Fruit fly (Drosophila melanogaster) whole organism, adult: ENCODE results near the gene CG15152.

Experiments
- CG11617 ChIP-seq: fragments of 200-800 bp; sonication (Bioruptor generic); optimal IDR thresholded peaks from 2 replicates; lab custom pipeline; 2017; ENCODE audit warnings: mild to moderate bottlenecking, missing biosample characterization, missing genetic modification reagents, missing genetic modification characterization
- CG12768 ChIP-seq: fragments of 200-800 bp; sonication (Bioruptor generic); optimal IDR thresholded peaks from 2 replicates; lab custom pipeline; 2017; ENCODE audit warnings: missing biosample characterization, missing genetic modification characterization, mild to moderate bottlenecking, moderate library complexity, missing genetic modification reagents
- CG14711 ChIP-seq: fragments of 200-800 bp; sonication (Bioruptor generic); optimal IDR thresholded peaks from 2 replicates; lab custom pipeline; 2018; ENCODE audit warnings: missing biosample characterization, mild to moderate bottlenecking, missing genetic modification characterization, moderate library complexity
- CG1620 ChIP-seq: fragments of 200-800 bp; sonication (Bioruptor generic); optimal IDR thresholded peaks from 2 replicates; lab custom pipeline; 2016; ENCODE audit warnings: missing biosample characterization, missing genetic modification characterization
- CG33017 ChIP-seq: fragments of 200-800 bp; sonication (Bioruptor generic); optimal IDR thresholded peaks from 2 replicates; lab custom pipeline; 2018; ENCODE audit warnings: missing biosample characterization, mild to moderate bottlenecking, missing genetic modification characterization, moderate library complexity
- CG5204 ChIP-seq: fragments of 200-800 bp; sonication (Bioruptor generic); optimal IDR thresholded peaks from 2 replicates; lab custom pipeline; 2016; ENCODE audit warnings: missing biosample characterization, missing genetic modification characterization
- CG7045 ChIP-seq: fragments of 200-800 bp; sonication (Bioruptor generic); optimal IDR thresholded peaks from 2 replicates; lab custom pipeline; 2017; ENCODE audit warnings: missing biosample characterization, mild to moderate bottlenecking, missing genetic modification characterization
- CG7101 ChIP-seq: fragments of 200-800 bp; sonication (Bioruptor generic); optimal IDR thresholded peaks from 2 replicates; lab custom pipeline; 2018; ENCODE audit warnings: missing biosample characterization, mild to moderate bottlenecking, missing genetic modification characterization, moderate library complexity
- Clk ChIP-seq: fragments of 200-800 bp; sonication (Bioruptor generic); optimal IDR thresholded peaks from 2 replicates; lab custom pipeline; 2017; ENCODE audit warnings: missing biosample characterization, missing genetic modification characterization
- Crg-1 ChIP-seq: fragments of 200-800 bp; sonication (Bioruptor generic); optimal IDR thresholded peaks from 2 replicates; lab custom pipeline; 2016; ENCODE audit warnings: missing biosample characterization, missing genetic modification characterization
- Hr96 ChIP-seq: fragments of 200-800 bp; sonication (Bioruptor generic); optimal IDR thresholded peaks from 2 replicates; lab custom pipeline; 2016; ENCODE audit warnings: missing biosample characterization, missing genetic modification characterization
- Mnt ChIP-seq: fragments of 200-800 bp; sonication (Bioruptor generic); optimal IDR thresholded peaks from 2 replicates; lab custom pipeline; 2016; ENCODE audit warnings: missing biosample characterization, mild to moderate bottlenecking, missing genetic modification characterization
- bab1 ChIP-seq: fragments of 200-800 bp; sonication (Bioruptor generic); optimal IDR thresholded peaks from 3 replicates; lab custom pipeline; 2019; ENCODE audit warnings: missing biosample characterization, mild to moderate bottlenecking, missing genetic modification characterization, moderate library complexity
- cic ChIP-seq: fragments of 200-800 bp; sonication (Bioruptor generic); optimal IDR thresholded peaks from 2 replicates; lab custom pipeline; 2017; ENCODE audit warnings: missing biosample characterization, mild to moderate bottlenecking, missing genetic modification characterization, moderate library complexity
- cnc ChIP-seq, 2 experiments: fragments of >200 bp; optimal IDR thresholded peaks; 2 replicates each; lab custom pipeline; 2017
- kay ChIP-seq: fragments of 200-800 bp; sonication (Bioruptor generic); peaks from one replicate; lab custom pipeline; 2016; ENCODE audit warnings: missing biosample characterization, missing genetic modification characterization, borderline replicate concordance
- ovo ChIP-seq: fragments of 200-800 bp; sonication (Bioruptor generic); optimal IDR thresholded peaks from 2 replicates; lab custom pipeline; 2016; ENCODE audit warnings: missing biosample characterization, missing genetic modification characterization
- pad ChIP-seq: fragments of 200-800 bp; sonication (Bioruptor generic); optimal IDR thresholded peaks from 3 replicates; lab custom pipeline; 2017; ENCODE audit warnings: missing biosample characterization, missing genetic modification characterization, mild to moderate bottlenecking, moderate library complexity, missing genetic modification reagents
- tj ChIP-seq: fragments of 200-800 bp; sonication (Bioruptor generic); optimal IDR thresholded peaks from 3 replicates; lab custom pipeline; 2017; ENCODE audit warnings: missing biosample characterization, mild to moderate bottlenecking, missing genetic modification characterization, moderate library complexity
- toe ChIP-seq: fragments of 200-800 bp; sonication (Bioruptor generic); optimal IDR thresholded peaks from 2 replicates; lab custom pipeline; 2016; ENCODE audit warnings: missing biosample characterization, missing genetic modification characterization

The CG15152 gene

DNA sequence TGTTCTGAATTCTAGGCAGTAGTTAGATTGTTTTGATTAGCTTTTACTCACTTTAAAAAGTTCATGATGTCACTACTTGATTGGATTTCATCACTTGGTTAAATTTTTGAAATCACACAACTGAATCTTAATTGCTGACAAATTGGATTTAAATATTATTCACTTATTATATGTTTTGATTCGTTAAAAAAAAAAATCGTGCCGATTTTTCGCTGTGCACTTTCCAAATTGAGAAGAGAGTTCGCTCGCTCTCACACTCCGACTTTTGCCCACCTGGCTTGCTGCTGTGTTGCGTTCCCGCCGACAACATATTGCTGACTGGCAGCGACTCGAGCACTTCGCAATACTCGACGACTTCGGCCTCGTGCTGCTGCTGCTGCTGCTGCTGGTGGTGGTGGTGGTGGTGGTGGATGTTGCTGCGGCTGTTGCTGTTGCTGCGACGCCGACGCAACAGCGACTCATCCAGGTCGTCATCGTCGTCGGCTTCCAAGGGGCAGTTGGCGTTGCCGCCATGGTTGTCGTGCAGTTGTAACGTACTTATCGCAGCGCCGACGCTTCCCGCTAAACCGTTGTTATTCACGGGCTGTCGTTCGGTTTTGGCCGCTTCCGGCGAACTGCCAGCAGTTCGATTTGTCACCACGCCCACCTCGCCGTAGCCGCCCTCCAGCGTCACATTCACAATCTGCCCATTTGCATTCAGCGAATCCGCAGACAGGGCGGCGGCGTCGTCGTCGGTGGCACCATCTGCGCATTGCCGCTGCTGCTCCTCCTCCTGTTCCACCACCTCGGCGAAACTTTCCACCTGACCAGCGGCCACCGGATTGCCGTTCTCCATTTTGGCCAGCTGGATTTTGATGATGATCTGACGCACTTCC is 27.4 kb downstream of the CG15152 start:
- peak; percentile 15 for TF ChIP-seq CG12768 (GFP tag; lab: Kevin White, UChicago)
- TF ChIP-seq CG5204 (GFP tag; lab: Kevin White, UChicago), result peak; percentile 32
- TF ChIP-seq bab1 (GFP tag; lab: Kevin White, UChicago), result peak; percentile 5
- TF ChIP-seq CG33017 (tag; lab: Kevin White, UChicago), result peak; percentile 35
- TF ChIP-seq CG11617 (GFP tag; lab: Kevin White, UChicago), result peak; percentile 49
- TF ChIP-seq toe (GFP tag; lab: Kevin White, UChicago), result no peak
- peak; percentile 27 for TF ChIP-seq CG14711
- peak; percentile 77 for TF ChIP-seq tj (GFP tag; lab: Kevin White, UChicago)
- TF ChIP-seq CG7101, result peak; percentile 34
- TF ChIP-seq Crg-1 (GFP tag; lab: Kevin White, UChicago), result no peak
- no peak for TF ChIP-seq cnc (optimal IDR thresholded peaks at IDR 0.05; lab: Kevin White, UChicago)

DNA sequence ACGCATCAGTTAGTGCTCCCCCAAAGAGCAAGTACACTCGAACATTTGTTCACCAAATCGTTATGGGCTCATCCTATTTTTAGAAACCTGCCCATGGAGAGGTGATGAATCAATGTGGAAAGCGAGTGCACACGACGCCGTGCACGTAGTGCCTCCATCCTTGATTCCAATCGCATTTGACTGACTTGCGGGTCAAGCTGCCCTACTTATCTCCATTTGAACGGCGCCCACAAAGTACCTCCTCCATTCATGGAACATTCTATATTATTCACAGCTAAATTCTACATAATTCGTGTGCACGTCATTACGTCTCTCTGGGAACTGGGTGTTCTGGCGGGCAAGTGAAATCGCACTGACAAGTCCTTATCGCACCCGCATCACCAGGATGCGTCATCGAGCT is 28.8 kb downstream of the CG15152 start:
- TF ChIP-seq cic (peak; percentile 15), pad (GFP tag; lab: Kevin White, UChicago) (no peak)

- TF ChIP-seq CG7101 (no peak), cnc (optimal IDR thresholded peaks at IDR 0.05; lab: Kevin White, UChicago) (no peak), bab1 (GFP tag; lab: Kevin White, UChicago) (no peak), Mnt (GFP tag; lab: Kevin White, UChicago) (no peak), CG11617 (GFP tag; lab: Kevin White, UChicago) (no peak), Clk (GFP tag; lab: Kevin White, UChicago) (no peak), ovo (GFP tag; lab: Kevin White, UChicago) (no peak), Hr96 (GFP tag; lab: Kevin White, UChicago) (no peak), kay (GFP tag; lab: Kevin White, UChicago) (no peak), tj (GFP tag; lab: Kevin White, UChicago) (no peak), CG14711 (no peak), CG5204 (GFP tag; lab: Kevin White, UChicago) (no peak)
Measured at dm6 chr2L:18144268-18144834, 30.0 kb downstream of the CG15152 start.

dm6 chr2L:18145253-18145652 is 30.9 kb downstream of the CG15152 start:
- no peak for TF ChIP-seq toe (GFP tag; lab: Kevin White, UChicago)
- TF ChIP-seq Mnt (GFP tag; lab: Kevin White, UChicago), result no peak
- TF ChIP-seq pad (GFP tag; lab: Kevin White, UChicago), result no peak
- TF ChIP-seq CG11617 (GFP tag; lab: Kevin White, UChicago), result no peak
- no peak for TF ChIP-seq CG5204 (GFP tag; lab: Kevin White, UChicago)
- no peak for TF ChIP-seq cnc (optimal IDR thresholded peaks at IDR 0.05; lab: Kevin White, UChicago)
- no peak for TF ChIP-seq CG12768 (GFP tag; lab: Kevin White, UChicago)
- no peak for TF ChIP-seq kay (GFP tag; lab: Kevin White, UChicago)
- no peak for TF ChIP-seq Clk (GFP tag; lab: Kevin White, UChicago)
- no peak for TF ChIP-seq CG7045
- TF ChIP-seq CG33017 (tag; lab: Kevin White, UChicago), result no peak
- TF ChIP-seq tj (GFP tag; lab: Kevin White, UChicago), result no peak
- no peak for TF ChIP-seq ovo (GFP tag; lab: Kevin White, UChicago)
- TF ChIP-seq CG1620, result no peak
- no peak for TF ChIP-seq bab1 (GFP tag; lab: Kevin White, UChicago)
- TF ChIP-seq Hr96 (GFP tag; lab: Kevin White, UChicago), result no peak
- TF ChIP-seq Crg-1 (GFP tag; lab: Kevin White, UChicago), result no peak

DNA sequence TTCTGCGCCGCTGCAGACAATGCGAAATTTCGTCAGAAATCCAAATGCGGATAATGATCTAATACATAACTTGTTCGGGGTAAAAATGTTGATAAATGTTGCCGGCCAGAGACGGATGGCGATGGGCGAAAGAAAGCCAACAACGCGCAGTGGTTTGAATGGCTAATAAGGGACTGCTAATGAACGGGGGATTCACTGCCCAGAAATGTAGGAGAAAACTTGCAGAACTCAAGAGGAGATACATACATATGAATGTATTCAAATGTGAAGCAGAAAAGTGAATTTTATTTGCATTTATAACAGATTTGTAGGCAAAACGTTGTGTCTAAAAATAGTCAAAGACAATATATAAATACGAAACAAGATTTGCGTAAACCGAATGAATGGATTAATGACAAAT is 31.5 kb downstream of the CG15152 start:
- TF ChIP-seq toe (GFP tag; lab: Kevin White, UChicago) (no peak), Mnt (GFP tag; lab: Kevin White, UChicago) (no peak), CG5204 (GFP tag; lab: Kevin White, UChicago) (no peak), bab1 (GFP tag; lab: Kevin White, UChicago) (no peak), Crg-1 (GFP tag; lab: Kevin White, UChicago) (no peak), CG7045 (no peak), tj (GFP tag; lab: Kevin White, UChicago) (no peak), cic (no peak), pad (GFP tag; lab: Kevin White, UChicago) (no peak), Hr96 (GFP tag; lab: Kevin White, UChicago) (no peak), kay (GFP tag; lab: Kevin White, UChicago) (no peak), Clk (GFP tag; lab: Kevin White, UChicago) (no peak), CG33017 (tag; lab: Kevin White, UChicago) (no peak), CG11617 (GFP tag; lab: Kevin White, UChicago) (no peak), cnc (optimal IDR thresholded peaks at IDR 0.05; lab: Kevin White, UChicago) (no peak), CG7101 (no peak), CG12768 (GFP tag; lab: Kevin White, UChicago) (no peak)

DNA sequence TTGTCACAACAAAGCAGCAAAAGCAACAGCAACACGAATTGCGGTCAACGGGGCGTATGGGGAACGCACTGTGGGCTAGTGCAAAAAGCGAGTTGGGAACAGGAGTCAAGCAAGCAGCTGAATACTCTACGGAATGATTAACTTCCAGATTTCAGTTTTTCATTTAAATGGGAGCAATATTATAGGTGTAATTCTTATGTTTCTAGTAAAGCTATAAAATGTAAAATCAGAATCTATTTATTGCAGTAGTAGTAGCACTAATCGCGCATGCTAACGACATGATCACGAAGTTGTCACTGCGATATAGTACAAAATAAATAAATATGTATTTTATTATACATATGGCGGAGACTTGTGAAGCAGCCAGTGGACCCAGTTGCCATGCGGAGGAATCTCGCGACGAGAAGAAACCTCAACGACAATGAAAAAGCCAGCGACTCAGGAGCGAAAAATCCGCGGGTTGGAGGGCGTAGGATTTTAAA is 32.3 kb downstream of the CG15152 start:
- TF ChIP-seq CG5204 (GFP tag; lab: Kevin White, UChicago) (no peak), Crg-1 (GFP tag; lab: Kevin White, UChicago) (no peak), CG14711 (no peak), toe (GFP tag; lab: Kevin White, UChicago) (no peak), CG7101 (no peak), CG12768 (GFP tag; lab: Kevin White, UChicago) (no peak), CG7045 (no peak), Clk (GFP tag; lab: Kevin White, UChicago) (no peak), cnc (optimal IDR thresholded peaks at IDR 0.05; lab: Kevin White, UChicago) (no peak), Hr96 (GFP tag; lab: Kevin White, UChicago) (no peak), kay (GFP tag; lab: Kevin White, UChicago) (no peak), Mnt (GFP tag; lab: Kevin White, UChicago) (no peak), CG1620 (no peak), cic (no peak), tj (GFP tag; lab: Kevin White, UChicago) (no peak), bab1 (GFP tag; lab: Kevin White, UChicago) (no peak), pad (GFP tag; lab: Kevin White, UChicago) (no peak), CG33017 (tag; lab: Kevin White, UChicago) (no peak), ovo (GFP tag; lab: Kevin White, UChicago) (no peak), CG11617 (GFP tag; lab: Kevin White, UChicago) (no peak)
